Fruit fly (Drosophila melanogaster) whole organism, embryonic: Measurements from ENCODE around the gene CG15914.
A peak's percentile ranks its signal among the peaks of the same experiment; 100 is the strongest.

Experiments used
- Blimp-1 ChIP-seq: fragments of 200-800 bp; sonication (Bioruptor generic); optimal IDR thresholded peaks from 3 replicates; lab custom pipeline; 2018; ENCODE audit warnings: missing biosample characterization, missing genetic modification characterization, mild to moderate bottlenecking, moderate library complexity, missing genetic modification reagents
- CG10366 ChIP-seq: fragments of 200-800 bp; sonication (Bioruptor generic); IDR thresholded peaks from 2 replicates; pipeline ENCODE4 v1.3.6; 2022; ENCODE audit warnings: missing biosample characterization, missing genetic modification characterization
- CG11723 ChIP-seq: fragments of 200-800 bp; sonication (Bioruptor generic); optimal IDR thresholded peaks from 2 replicates; lab custom pipeline; 2017; ENCODE audit warnings: missing biosample characterization, mild to moderate bottlenecking, missing genetic modification characterization
- CG12659 ChIP-seq: fragments of 200-800 bp; sonication (Bioruptor generic); optimal IDR thresholded peaks from 3 replicates; lab custom pipeline; 2017; ENCODE audit warnings: mild to moderate bottlenecking, missing biosample characterization, missing genetic modification reagents, missing genetic modification characterization
- CG13287 ChIP-seq: fragments of 200-800 bp; sonication (Bioruptor generic); IDR thresholded peaks from 2 replicates; pipeline ENCODE4 v1.3.6; 2022; ENCODE audit warnings: missing biosample characterization, missing genetic modification characterization; ENCODE audit not compliant: partially characterized antibody
- CG15011 ChIP-seq: fragments of 200-800 bp; sonication (Bioruptor generic); optimal IDR thresholded peaks from 3 replicates; lab custom pipeline; 2018; ENCODE audit warnings: missing biosample characterization, mild to moderate bottlenecking, missing genetic modification characterization
- CG16779 ChIP-seq: fragments of 200-800 bp; sonication (Bioruptor generic); IDR thresholded peaks from 2 replicates; pipeline ENCODE4 v1.3.6; 2022; ENCODE audit warnings: missing biosample characterization, missing genetic modification characterization
- CG17385 ChIP-seq: fragments of 200-800 bp; sonication (Bioruptor generic); optimal IDR thresholded peaks from 3 replicates; lab custom pipeline; 2018; ENCODE audit warnings: missing biosample characterization, mild to moderate bottlenecking, missing genetic modification characterization
- CG17802 ChIP-seq: fragments of 200-800 bp; sonication (Bioruptor generic); optimal IDR thresholded peaks from 2 replicates; lab custom pipeline; 2018; ENCODE audit warnings: missing biosample characterization, mild to moderate bottlenecking, missing genetic modification characterization, moderate library complexity
- CG18262 ChIP-seq: fragments of 200-800 bp; optimal IDR thresholded peaks from 3 replicates; lab custom pipeline; 2019; ENCODE audit warnings: missing biosample characterization, mild to moderate bottlenecking, missing genetic modification characterization, moderate library complexity
- CG2129 ChIP-seq: fragments of 200-800 bp; sonication (Bioruptor generic); IDR thresholded peaks from 2 replicates; pipeline ENCODE4 v1.3.6; 2022; ENCODE audit warnings: missing biosample characterization, missing genetic modification characterization; ENCODE audit not compliant: partially characterized antibody
- CG32772 ChIP-seq: fragments of 200-800 bp; sonication (Bioruptor generic); IDR thresholded peaks from 2 replicates; pipeline ENCODE4 v1.3.6; 2022; ENCODE audit warnings: missing biosample characterization, missing genetic modification characterization
- CG34422 ChIP-seq: fragments of 200-800 bp; sonication (Bioruptor generic); IDR thresholded peaks from 3 replicates; pipeline ENCODE4 v1.3.6; 2022; ENCODE audit warnings: missing biosample characterization, missing genetic modification characterization
- CG4328 ChIP-seq: fragments of 200-800 bp; sonication (Bioruptor generic); optimal IDR thresholded peaks from 3 replicates; lab custom pipeline; 2017; ENCODE audit warnings: missing biosample characterization, missing genetic modification reagents, missing genetic modification characterization
- CG4730 ChIP-seq: fragments of 200-800 bp; sonication (Bioruptor generic); IDR thresholded peaks from 2 replicates; pipeline ENCODE4 v1.3.6; 2022; ENCODE audit warnings: missing biosample characterization, missing genetic modification characterization
- CG6175 ChIP-seq: fragments of 200-800 bp; sonication (Bioruptor generic); IDR thresholded peaks from 3 replicates; pipeline ENCODE4 v1.3.6; 2022; ENCODE audit warnings: missing biosample characterization, missing genetic modification characterization
- CG6654 ChIP-seq: fragments of 200-800 bp; sonication (Bioruptor generic); optimal IDR thresholded peaks from 2 replicates; lab custom pipeline; 2017; ENCODE audit warnings: missing biosample characterization, mild to moderate bottlenecking, missing genetic modification characterization
- CG7357 ChIP-seq: fragments of 200-800 bp; sonication (Bioruptor generic); IDR thresholded peaks from 3 replicates; pipeline ENCODE4 v1.3.6; 2022; ENCODE audit warnings: missing biosample characterization, missing genetic modification characterization
- CG7987 ChIP-seq: fragments of 200-800 bp; sonication (Bioruptor generic); optimal IDR thresholded peaks from 2 replicates; lab custom pipeline; 2018; ENCODE audit warnings: missing biosample characterization, mild to moderate bottlenecking, missing genetic modification characterization, moderate library complexity
- CG8089 ChIP-seq: fragments of 200-800 bp; sonication (Bioruptor generic); optimal IDR thresholded peaks from 3 replicates; lab custom pipeline; 2016; ENCODE audit warnings: missing biosample characterization, missing genetic modification characterization
- CG8290 ChIP-seq, 3 experiments: fragments of 200-800 bp; sonication (Bioruptor generic); optimal IDR thresholded peaks; 2 replicates each; lab custom pipeline; 2016 to 2019; ENCODE audit warnings: missing biosample characterization in 3 of 3, missing genetic modification characterization in 3 of 3, mild to moderate bottlenecking in 2 of 3, moderate library complexity in 1 of 3
- CG9932 ChIP-seq: fragments of 200-800 bp; sonication (Bioruptor generic); IDR thresholded peaks from 2 replicates; pipeline ENCODE4 v1.3.6; 2022; ENCODE audit warnings: missing biosample characterization, missing genetic modification characterization
- CTCF ChIP-seq: fragments of 200-800 bp; sonication (Bioruptor generic); optimal IDR thresholded peaks from 2 replicates; lab custom pipeline; 2017; ENCODE audit warnings: missing biosample characterization, mild to moderate bottlenecking, missing genetic modification characterization, moderate library complexity
- D19B ChIP-seq: fragments of 200-800 bp; sonication (Bioruptor generic); optimal IDR thresholded peaks from 2 replicates; lab custom pipeline; 2017; ENCODE audit warnings: missing biosample characterization, mild to moderate bottlenecking, missing genetic modification characterization
- Dip2 ChIP-seq: fragments of 200-800 bp; sonication (Bioruptor generic); IDR thresholded peaks from 2 replicates; pipeline ENCODE4 v1.3.6; 2022; ENCODE audit warnings: missing biosample characterization, missing genetic modification characterization
- E2f1 ChIP-seq: fragments of 200-800 bp; sonication (Bioruptor generic); IDR thresholded peaks from 2 replicates; pipeline ENCODE4 v1.3.6; 2022; ENCODE audit warnings: missing biosample characterization, missing genetic modification characterization
- E2f2 ChIP-seq: fragments of 200-800 bp; sonication (Bioruptor generic); IDR thresholded peaks from 2 replicates; pipeline ENCODE4 v1.3.6; 2022; ENCODE audit warnings: missing biosample characterization, missing genetic modification characterization
- H15 ChIP-seq: fragments of 200-800 bp; sonication (Bioruptor generic); IDR thresholded peaks from 3 replicates; pipeline ENCODE4 v1.3.6; 2022; ENCODE audit warnings: missing biosample characterization, missing genetic modification characterization
- Lim3 ChIP-seq: fragments of 200-800 bp; sonication (Bioruptor generic); IDR thresholded peaks from 2 replicates; pipeline ENCODE4 v1.3.6; 2022; ENCODE audit warnings: missing biosample characterization, missing genetic modification characterization
- MTF-1 ChIP-seq: fragments of 200-800 bp; sonication (Bioruptor generic); optimal IDR thresholded peaks from 2 replicates; lab custom pipeline; 2018; ENCODE audit warnings: missing biosample characterization, mild to moderate bottlenecking, missing genetic modification characterization, borderline replicate concordance
- Max ChIP-seq: fragments of 200-800 bp; sonication (Bioruptor generic); optimal IDR thresholded peaks from 2 replicates; lab custom pipeline; 2016; ENCODE audit warnings: missing biosample characterization, mild to moderate bottlenecking, missing genetic modification characterization
- NFAT ChIP-seq: fragments of 200-800 bp; sonication (Bioruptor generic); IDR thresholded peaks from 2 replicates; pipeline ENCODE4 v1.3.6; 2022; ENCODE audit warnings: missing biosample characterization, missing genetic modification characterization
- Nf-YA ChIP-seq: fragments of 200-800 bp; sonication (Bioruptor generic); IDR thresholded peaks from 2 replicates; pipeline ENCODE4 v1.3.6; 2022; ENCODE audit warnings: missing biosample characterization, missing genetic modification characterization
- Side ChIP-seq: fragments of 200-800 bp; sonication (Bioruptor generic); optimal IDR thresholded peaks from 2 replicates; lab custom pipeline; 2016; ENCODE audit warnings: missing biosample characterization, missing genetic modification characterization
- cas ChIP-seq: fragments of 200-800 bp; sonication (Bioruptor generic); IDR thresholded peaks from 2 replicates; pipeline ENCODE4 v1.3.6; 2022; ENCODE audit warnings: missing biosample characterization, missing genetic modification characterization
- cg ChIP-seq: fragments of 200-800 bp; sonication (Bioruptor generic); optimal IDR thresholded peaks from 3 replicates; lab custom pipeline; 2019; ENCODE audit warnings: missing biosample characterization, mild to moderate bottlenecking, missing genetic modification characterization, moderate library complexity
- chif ChIP-seq, 2 experiments: fragments of 200-800 bp; sonication (Bioruptor generic); optimal IDR thresholded peaks; 3 replicates each; lab custom pipeline; 2016; ENCODE audit warnings: missing biosample characterization in 2 of 2, missing genetic modification characterization in 2 of 2
- dan ChIP-seq: fragments of 200-800 bp; sonication (Bioruptor generic); IDR thresholded peaks from 2 replicates; pipeline ENCODE4 v1.3.6; 2022; ENCODE audit warnings: missing biosample characterization, missing genetic modification characterization
- dysf ChIP-seq: fragments of 200-800 bp; sonication (Bioruptor generic); IDR thresholded peaks from 3 replicates; pipeline ENCODE4 v1.3.6; 2022; ENCODE audit warnings: missing biosample characterization, missing genetic modification characterization
- emc ChIP-seq: fragments of 200-800 bp; sonication (Bioruptor generic); optimal IDR thresholded peaks from 2 replicates; lab custom pipeline; 2016; ENCODE audit warnings: missing biosample characterization, missing genetic modification characterization
- gsb-n ChIP-seq: fragments of 200-800 bp; sonication (Bioruptor generic); optimal IDR thresholded peaks from 3 replicates; lab custom pipeline; 2018; ENCODE audit warnings: missing biosample characterization, mild to moderate bottlenecking, missing genetic modification characterization
- hbn ChIP-seq: fragments of 200-800 bp; sonication (Bioruptor generic); IDR thresholded peaks from 2 replicates; pipeline ENCODE4 v1.3.6; 2022; ENCODE audit warnings: missing biosample characterization, missing genetic modification characterization; ENCODE audit not compliant: partially characterized antibody
- mam ChIP-seq: fragments of 200-800 bp; sonication (Bioruptor generic); optimal IDR thresholded peaks from 3 replicates; lab custom pipeline; 2016; ENCODE audit warnings: missing biosample characterization, missing genetic modification characterization
- onecut ChIP-seq: fragments of 200-800 bp; sonication (Bioruptor generic); IDR thresholded peaks from 2 replicates; pipeline ENCODE4 v1.3.6; 2022; ENCODE audit warnings: missing biosample characterization, missing genetic modification characterization
- pb ChIP-seq: fragments of 200-800 bp; sonication (Bioruptor generic); optimal IDR thresholded peaks from 3 replicates; lab custom pipeline; 2016; ENCODE audit warnings: missing biosample characterization, missing genetic modification characterization
- pnt ChIP-seq: fragments of 200-800 bp; sonication (Bioruptor generic); optimal IDR thresholded peaks from 3 replicates; lab custom pipeline; 2016; ENCODE audit warnings: missing biosample characterization, missing genetic modification characterization
- row ChIP-seq: fragments of 200-800 bp; sonication (Bioruptor generic); IDR thresholded peaks from 3 replicates; pipeline ENCODE4 v1.3.6; 2022; ENCODE audit warnings: missing biosample characterization, missing genetic modification characterization
- run ChIP-seq: fragments of 200-800 bp; sonication (Bioruptor generic); optimal IDR thresholded peaks from 3 replicates; lab custom pipeline; 2018; ENCODE audit warnings: missing biosample characterization, mild to moderate bottlenecking, missing genetic modification characterization
- sd ChIP-seq: fragments of 200-800 bp; sonication (Bioruptor generic); optimal IDR thresholded peaks from 3 replicates; lab custom pipeline; 2018; ENCODE audit warnings: missing biosample characterization, mild to moderate bottlenecking, missing genetic modification characterization, moderate library complexity
- sens-2 ChIP-seq: fragments of 200-800 bp; sonication (Bioruptor generic); IDR thresholded peaks from 2 replicates; pipeline ENCODE4 v1.3.6; 2022; ENCODE audit warnings: missing biosample characterization, missing genetic modification characterization
- usp ChIP-seq: fragments of >200 bp; optimal IDR thresholded peaks from 2 replicates; lab custom pipeline; 2017; ENCODE audit warnings: missing biosample characterization, missing genetic modification characterization
- wek ChIP-seq: fragments of 200-800 bp; sonication (Bioruptor generic); optimal IDR thresholded peaks from 3 replicates; lab custom pipeline; 2018; ENCODE audit warnings: missing biosample characterization, mild to moderate bottlenecking, missing genetic modification characterization, moderate library complexity
- zen ChIP-seq: fragments of 200-800 bp; sonication (Bioruptor generic); optimal IDR thresholded peaks from 3 replicates; lab custom pipeline; 2018; ENCODE audit warnings: missing biosample characterization, mild to moderate bottlenecking, missing genetic modification characterization, moderate library complexity

The CG15914 gene

dm6 chrX:15887247-15887616 lies 34.0 kb downstream of the CG15914 start, which contains the start of gene tay (continued):
- no peak for TF ChIP-seq sens-2 (GFP tag; lab: Robert Waterston, UW)
- TF ChIP-seq wek (GFP tag; lab: Kevin White, UChicago): no peak
- TF ChIP-seq row (GFP tag; lab: Robert Waterston, UW): peak; percentile 79
- no peak for TF ChIP-seq cg
- peak; percentile 74 for TF ChIP-seq CG12659 (GFP tag; lab: Kevin White, UChicago)
- no peak for TF ChIP-seq NFAT
- TF ChIP-seq Lim3 (GFP tag; lab: Robert Waterston, UW): no peak
- TF ChIP-seq E2f1: no peak
- TF ChIP-seq CG34422 (GFP tag; lab: Robert Waterston, UW): no peak
- no peak for TF ChIP-seq CG32772 (GFP tag; lab: Robert Waterston, UW)
- TF ChIP-seq E2f2 (GFP tag; lab: Robert Waterston, UW): peak; percentile 32; the same call in 1 of the 2 replicates
- TF ChIP-seq run (tag; lab: Kevin White, UChicago): no peak
- no peak for TF ChIP-seq Blimp-1 (GFP tag; lab: Kevin White, UChicago)
- TF ChIP-seq Max (GFP tag; lab: Kevin White, UChicago): no peak
- TF ChIP-seq CG18262 (tag; lab: Kevin White, UChicago): no peak
- TF ChIP-seq CG17802 (tag; lab: Kevin White, UChicago): peak; percentile 79
- no peak for TF ChIP-seq CG4328 (GFP tag; lab: Kevin White, UChicago)
- no peak for TF ChIP-seq CG6175 (GFP tag; lab: Robert Waterston, UW)
- TF ChIP-seq Nf-YA (GFP tag; lab: Robert Waterston, UW): no peak
- peak; percentile 46 for TF ChIP-seq hbn
- TF ChIP-seq H15 (GFP tag; lab: Robert Waterston, UW): no peak
- no peak for TF ChIP-seq chif (GFP tag; optimal IDR thresholded peaks at IDR 0.05; lab: Kevin White, UChicago)
- TF ChIP-seq gsb-n: no peak
- TF ChIP-seq pb (GFP tag; lab: Kevin White, UChicago): no peak
- TF ChIP-seq pnt (GFP tag; lab: Kevin White, UChicago): no peak
- TF ChIP-seq zen: no peak
- no peak for TF ChIP-seq CG4730 (GFP tag; lab: Robert Waterston, UW)
- TF ChIP-seq CG2129 (GFP tag; lab: Robert Waterston, UW): no peak
- TF ChIP-seq CG17385 (GFP tag; lab: Kevin White, UChicago): no peak
- no peak for TF ChIP-seq usp
- TF ChIP-seq CG9932: no peak; the same call in 1 of the 2 replicates
- TF ChIP-seq CG8089 (GFP tag; lab: Kevin White, UChicago): no peak
- TF ChIP-seq sd (tag; lab: Kevin White, UChicago): no peak
- no peak for TF ChIP-seq CG16779 (GFP tag; lab: Robert Waterston, UW)
- peak; percentile 20; the same call in 1 of the 2 replicates for TF ChIP-seq onecut (GFP tag; lab: Robert Waterston, UW)
- no peak for TF ChIP-seq CG10366 (GFP tag; lab: Robert Waterston, UW)
- no peak for TF ChIP-seq dan
- TF ChIP-seq D19B (GFP tag; lab: Kevin White, UChicago): no peak
- TF ChIP-seq CTCF (GFP tag; lab: Kevin White, UChicago): no peak
- no peak for TF ChIP-seq MTF-1 (GFP tag; lab: Kevin White, UChicago)
- TF ChIP-seq dysf (GFP tag; lab: Robert Waterston, UW): no peak
- no peak for TF ChIP-seq emc (GFP tag; lab: Kevin White, UChicago)
- no peak for TF ChIP-seq CG7987 (GFP tag; lab: Kevin White, UChicago)
- no peak for TF ChIP-seq CG6654 (GFP tag; lab: Kevin White, UChicago)
- TF ChIP-seq CG11723 (GFP tag; lab: Kevin White, UChicago): peak; percentile 20
- TF ChIP-seq CG7357 (GFP tag; lab: Robert Waterston, UW): peak; percentile 99
- TF ChIP-seq mam (GFP tag; lab: Kevin White, UChicago): no peak
- peak; percentile 47 for TF ChIP-seq CG8290 (GFP tag; optimal IDR thresholded peaks at IDR 0.05; lab: Kevin White, UChicago)
- TF ChIP-seq CG8290 (tag; optimal IDR thresholded peaks at IDR 0.05; lab: Kevin White, UChicago): no peak
- no peak for TF ChIP-seq Side (GFP tag; lab: Kevin White, UChicago)
- no peak for TF ChIP-seq CG15011 (GFP tag; lab: Kevin White, UChicago)
- TF ChIP-seq Dip2: no peak
- no peak for TF ChIP-seq cas (GFP tag; lab: Robert Waterston, UW)
- peak; percentile 54 for TF ChIP-seq CG13287
